Worm (Caenorhabditis elegans) whole organism, late embryonic: ENCODE results near the gene cdc-25.2.

ENCODE experiments used
- ceh-22 ChIP-seq: sonication (generic microtip); optimal IDR thresholded peaks from 2 replicates; lab custom pipeline; 2017; ENCODE audit warnings: missing biosample characterization, missing genetic modification characterization
- ceh-45 ChIP-seq: fragments of 200-800 bp; sonication (Bioruptor generic); IDR thresholded peaks from 2 replicates; pipeline ENCODE4 v1.3.6; 2022; ENCODE audit warnings: missing genetic modification reagents, missing genetic modification characterization, missing compliant biosample characterization
- elt-2 ChIP-seq: sonication (generic microtip); optimal IDR thresholded peaks from 2 replicates; lab custom pipeline; 2016; ENCODE audit warnings: missing genetic modification reagents, missing genetic modification characterization, missing compliant biosample characterization
- mec-3 ChIP-seq: sonication (generic microtip); optimal IDR thresholded peaks from 2 replicates; lab custom pipeline; 2016; ENCODE audit warnings: borderline replicate concordance, missing genetic modification characterization, missing compliant biosample characterization
- nfya-1 ChIP-seq: sonication (generic microtip); optimal IDR thresholded peaks from 2 replicates; lab custom pipeline; 2017; ENCODE audit warnings: missing genetic modification characterization, mild to moderate bottlenecking, missing compliant biosample characterization, antibody characterized with exemption, moderate library complexity
- nhr-232 ChIP-seq: sonication (generic microtip); optimal IDR thresholded peaks from 2 replicates; lab custom pipeline; 2016; ENCODE audit warnings: missing genetic modification characterization, missing compliant biosample characterization
- odd-2 ChIP-seq: sonication (generic microtip); optimal IDR thresholded peaks from 2 replicates; lab custom pipeline; 2017; ENCODE audit warnings: antibody characterized with exemption, mild to moderate bottlenecking, missing genetic modification characterization, missing compliant biosample characterization
- sdc-2 ChIP-seq: sonication (generic microtip); optimal IDR thresholded peaks from 2 replicates; lab custom pipeline; 2016; ENCODE audit warnings: missing genotype, missing genetic modification characterization, missing compliant biosample characterization
- sox-4 ChIP-seq: sonication (generic microtip); optimal IDR thresholded peaks from 2 replicates; lab custom pipeline; 2017; ENCODE audit warnings: mild to moderate bottlenecking, missing genetic modification characterization, inconsistent platforms, missing compliant biosample characterization
- zip-5 ChIP-seq: sonication (generic microtip); optimal IDR thresholded peaks from 2 replicates; lab custom pipeline; 2016; ENCODE audit warnings: missing genetic modification characterization, missing compliant biosample characterization

DNA sequence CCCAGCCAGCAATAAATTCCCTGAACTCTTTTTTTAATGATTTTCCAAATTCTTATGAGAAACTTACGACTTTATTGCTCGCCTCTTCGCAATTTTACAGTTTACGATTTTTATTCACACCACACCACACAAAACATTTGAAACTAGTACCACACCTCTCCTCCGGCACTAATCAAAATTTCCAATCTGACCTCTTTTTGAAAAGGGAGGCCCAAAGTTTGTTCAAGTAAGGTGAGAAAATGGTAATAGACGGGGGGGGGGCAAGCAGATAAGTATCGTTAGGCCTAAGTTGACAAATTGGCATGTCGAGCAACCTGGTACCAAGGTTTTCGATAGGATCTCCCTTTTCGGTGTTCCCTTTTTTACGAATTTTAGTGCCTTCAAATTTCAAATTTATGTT is 12.9 kb downstream of the cdc-25.2 start:
- TF ChIP-seq zip-5 (tag; lab: Kevin White, UChicago): no peak
- TF ChIP-seq sox-4 (tag; lab: Kevin White, UChicago): no peak
- TF ChIP-seq odd-2 (tag; lab: Kevin White, UChicago): no peak
- no peak for TF ChIP-seq elt-2 (tag; lab: Kevin White, UChicago)
- TF ChIP-seq sdc-2 (tag; lab: Kevin White, UChicago): no peak
- TF ChIP-seq ceh-22 (tag; lab: Kevin White, UChicago): no peak
- TF ChIP-seq nhr-232: no peak
- no peak for TF ChIP-seq mec-3 (tag; lab: Kevin White, UChicago)
- no peak for TF ChIP-seq ceh-45 (GFP tag; lab: Robert Waterston, UW)
- no peak for TF ChIP-seq nfya-1 (tag; lab: Kevin White, UChicago)
